Fruit fly (Drosophila melanogaster) whole organism, embryonic: ENCODE results near the gene CG8289.

Experiments
- CG33557 ChIP-seq: fragments of 200-800 bp; sonication (Bioruptor generic); optimal IDR thresholded peaks from 2 replicates; lab custom pipeline; 2019; ENCODE audit warnings: missing biosample characterization, mild to moderate bottlenecking, missing genetic modification characterization, moderate library complexity
- CG7271 ChIP-seq: fragments of 200-800 bp; sonication (Bioruptor generic); optimal IDR thresholded peaks from 2 replicates; lab custom pipeline; 2018; ENCODE audit warnings: missing biosample characterization, mild to moderate bottlenecking, missing genetic modification characterization, moderate library complexity
- crc ChIP-seq: fragments of 200-800 bp; sonication (Bioruptor generic); optimal IDR thresholded peaks from 2 replicates; lab custom pipeline; 2016; ENCODE audit warnings: missing biosample characterization, missing genetic modification characterization
- fru ChIP-seq: fragments of >200 bp; optimal IDR thresholded peaks from 2 replicates; lab custom pipeline; 2017
- lola ChIP-seq, 3 experiments: fragments of >200 bp in 2 of 3; fragments of 200-800 bp in 1 of 3; sonication (Bioruptor generic) in 1 of 3; optimal IDR thresholded peaks; 2 replicates each; lab custom pipeline; 2017 to 2019; ENCODE audit warnings: missing biosample characterization in 3 of 3, missing genetic modification characterization in 3 of 3, mild to moderate bottlenecking in 1 of 3, moderate library complexity in 1 of 3
- pnt ChIP-seq: fragments of 200-800 bp; sonication (Bioruptor generic); optimal IDR thresholded peaks from 3 replicates; lab custom pipeline; 2016; ENCODE audit warnings: missing biosample characterization, missing genetic modification characterization
- run ChIP-seq: fragments of 200-800 bp; sonication (Bioruptor generic); optimal IDR thresholded peaks from 3 replicates; lab custom pipeline; 2018; ENCODE audit warnings: missing biosample characterization, mild to moderate bottlenecking, missing genetic modification characterization
- usp ChIP-seq: fragments of >200 bp; optimal IDR thresholded peaks from 2 replicates; lab custom pipeline; 2017; ENCODE audit warnings: missing biosample characterization, missing genetic modification characterization

DNA sequence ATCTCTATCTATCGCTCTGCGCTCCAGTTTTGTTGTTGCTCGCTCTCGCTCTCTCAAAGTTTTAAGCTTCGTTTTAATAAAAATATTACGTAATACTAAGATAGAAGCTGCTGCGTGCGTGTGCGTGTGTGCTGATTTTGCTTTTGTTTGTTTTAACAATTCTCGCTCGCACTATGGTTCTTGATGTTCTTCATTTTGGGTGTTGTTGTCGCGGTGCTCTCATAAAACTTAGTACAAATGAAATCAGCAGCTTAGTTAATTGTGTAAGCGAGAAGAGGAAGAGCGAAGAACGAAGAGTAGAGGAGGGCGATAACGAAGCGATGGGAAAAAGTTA lies 23.2 kb upstream of the CG8289 start:
- TF ChIP-seq pnt (no peak), crc (GFP tag; lab: Kevin White, UChicago) (no peak), usp (GFP tag; lab: Kevin White, UChicago) (no peak), CG33557 (GFP tag; lab: Kevin White, UChicago) (no peak), fru (no peak), run (tag; lab: Kevin White, UChicago) (no peak), CG7271 (tag; lab: Kevin White, UChicago) (no peak), lola (GFP tag; optimal IDR thresholded peaks at IDR 0.05; lab: Kevin White, UChicago) (no peak)
